Fruit fly (Drosophila melanogaster) whole organism, wandering third instar larva: ENCODE data around the gene CG45075.

Experiments used
- Abd-B ChIP-seq: fragments of >200 bp; optimal IDR thresholded peaks from 2 replicates; lab custom pipeline; 2017; ENCODE audit warnings: missing biosample characterization, missing genetic modification characterization
- Dfd ChIP-seq: fragments of >200 bp; optimal IDR thresholded peaks from 2 replicates; lab custom pipeline; 2017; ENCODE audit warnings: missing biosample characterization, missing genetic modification characterization
- GATAd ChIP-seq: sonication (Bioruptor generic); optimal IDR thresholded peaks from 2 replicates; lab custom pipeline; 2016; ENCODE audit warnings: missing biosample characterization, missing genetic modification characterization
- Hr78 ChIP-seq: fragments of >200 bp; optimal IDR thresholded peaks from 2 replicates; lab custom pipeline; 2017; ENCODE audit warnings: missing biosample characterization, missing genetic modification characterization
- Jra ChIP-seq: sonication (Bioruptor generic); optimal IDR thresholded peaks from 2 replicates; lab custom pipeline; 2016; ENCODE audit warnings: missing biosample characterization, missing genetic modification characterization
- N ChIP-seq: fragments of >200 bp; optimal IDR thresholded peaks from 2 replicates; lab custom pipeline; 2018; ENCODE audit warnings: missing biosample characterization, missing external identifiers, missing genetic modification characterization
- Sp1 ChIP-seq: fragments of 200-800 bp; sonication (Bioruptor generic); optimal IDR thresholded peaks from 3 replicates; lab custom pipeline; 2019; ENCODE audit warnings: missing biosample characterization, mild to moderate bottlenecking, missing genetic modification characterization, moderate library complexity
- Vsx2 ChIP-seq: fragments of 200-300, 225-300 bp; sonication (Bioruptor generic); optimal IDR thresholded peaks from 2 replicates; lab custom pipeline; 2018; ENCODE audit warnings: missing biosample characterization, missing genetic modification characterization; ENCODE audit not compliant: partially characterized antibody
- br ChIP-seq: fragments of 200-800 bp; sonication (Bioruptor generic); optimal IDR thresholded peaks from 2 replicates; lab custom pipeline; 2016; ENCODE audit warnings: missing biosample characterization, missing genetic modification characterization
- foxo ChIP-seq, 2 experiments: fragments of 200-800 bp; sonication (Bioruptor generic); optimal IDR thresholded peaks; 2 replicates in 1 of 2; 3 replicates in 1 of 2; lab custom pipeline; 2016 to 2017; ENCODE audit warnings: missing biosample characterization in 2 of 2, missing genetic modification characterization in 2 of 2
- h ChIP-seq: fragments of 200-800 bp; sonication (Bioruptor generic); optimal IDR thresholded peaks from 3 replicates; lab custom pipeline; 2016; ENCODE audit warnings: missing biosample characterization, mild to moderate bottlenecking, missing genetic modification characterization
- rgr ChIP-seq: fragments of 200-800 bp; sonication (Bioruptor generic); optimal IDR thresholded peaks from 3 replicates; lab custom pipeline; 2016; ENCODE audit warnings: missing biosample characterization, mild to moderate bottlenecking, missing genetic modification characterization

dm6 chr2L:6065823-6066222, 25.4 kb upstream of the CG45075 start, which contains the start of the genes Fbw5 and CG9147:
- TF ChIP-seq rgr (GFP tag; lab: Kevin White, UChicago) (peak; percentile 100), Abd-B (GFP tag; lab: Kevin White, UChicago) (no peak), Hr78 (GFP tag; lab: Kevin White, UChicago) (no peak), h (GFP tag; lab: Kevin White, UChicago) (peak; percentile 100), br (peak; percentile 100), N (no peak), Vsx2 (GFP tag; lab: Kevin White, UChicago) (no peak), Sp1 (GFP tag; lab: Kevin White, UChicago) (peak; percentile 100), Dfd (no peak), Jra (GFP tag; lab: Kevin White, UChicago) (peak; percentile 98), GATAd (GFP tag; lab: Kevin White, UChicago) (peak; percentile 96), foxo (GFP tag; optimal IDR thresholded peaks at IDR 0.05; lab: Kevin White, UChicago) (peak; percentile 99 to 100)
